Worm (Caenorhabditis elegans): ENCODE measurements around the gene Y71H2AR.2.

The Y71H2AR.2 gene

ce11 chrIII:2875946-2876345 lies 35.2 kb upstream of the Y71H2AR.2 start (continued):
- TF ChIP-seq zip-2 (tag; optimal IDR thresholded peaks at IDR 0.05), result no peak
- TF ChIP-seq madf-5 (GFP tag; IDR thresholded peaks at IDR 0.05), result no peak
- no peak for TF ChIP-seq egl-43 (GFP tag; IDR thresholded peaks at IDR 0.05)
- no peak for TF ChIP-seq pha-4 (GFP tag; IDR thresholded peaks at IDR 0.05)
- no peak for TF ChIP-seq pha-4 (tag; optimal IDR thresholded peaks at IDR 0.05)
- no peak for TF ChIP-seq ctbp-1 (GFP tag; IDR thresholded peaks at IDR 0.05)
- TF ChIP-seq ces-1 (GFP tag; optimal IDR thresholded peaks at IDR 0.05), result no peak
- no peak for TF ChIP-seq ZK337.2 (GFP tag; IDR thresholded peaks at IDR 0.05)
- peak; percentile 91 for TF ChIP-seq dmd-6 (GFP tag; IDR thresholded peaks at IDR 0.05)
- TF ChIP-seq nhr-76 (tag; optimal IDR thresholded peaks at IDR 0.05), result no peak
- TF ChIP-seq snpc-1.2 (GFP tag; IDR thresholded peaks at IDR 0.05), result no peak
- no peak for TF ChIP-seq ceh-82 (tag; optimal IDR thresholded peaks at IDR 0.05)

DNA sequence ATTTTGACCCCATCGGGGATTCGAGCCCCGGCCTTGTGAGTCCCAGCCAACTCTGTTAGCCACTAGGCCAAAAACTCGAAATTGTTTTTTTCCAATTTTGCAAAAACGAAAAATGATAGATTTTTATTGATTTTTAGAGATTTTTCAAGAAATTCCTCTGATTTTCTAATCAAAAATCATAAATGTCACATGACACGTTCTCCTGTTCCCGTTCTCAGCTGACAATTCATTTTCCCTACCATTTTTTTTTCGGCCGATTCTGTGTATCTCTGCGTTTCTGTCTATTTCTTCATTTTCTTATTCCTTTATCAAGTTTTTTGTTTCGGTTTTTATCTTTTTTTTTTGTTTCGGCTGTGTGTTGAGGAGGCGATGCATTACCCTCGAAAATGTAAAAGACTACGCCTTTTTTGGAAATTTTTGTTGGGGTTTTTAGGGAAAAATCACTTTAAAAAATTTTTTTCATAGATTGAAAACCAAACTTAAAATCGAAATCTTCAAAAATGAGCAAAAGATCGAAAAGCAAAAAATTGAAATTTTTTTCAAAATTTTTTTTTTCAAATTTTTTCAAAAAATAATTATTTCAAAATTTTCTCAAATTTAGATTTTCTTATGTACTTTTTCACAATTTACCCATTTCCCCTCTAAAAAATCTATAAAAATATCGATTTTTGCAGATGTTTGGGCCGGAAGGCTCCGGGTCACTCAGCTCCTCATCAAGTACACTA lies 33.6 kb upstream of the Y71H2AR.2 start, which contains the start of gene klf-1:
Gene klf-1, plus strand, starts transcription at position 675 of the 725 bp plus-strand sequence.
- TF ChIP-seq jun-1 (tag; optimal IDR thresholded peaks at IDR 0.05), result no peak
- no peak for TF ChIP-seq attf-4 (tag; optimal IDR thresholded peaks at IDR 0.05)
- no peak for TF ChIP-seq dmd-9 (GFP tag; IDR thresholded peaks at IDR 0.05)
- no peak for TF ChIP-seq madf-9 (GFP tag; conservative IDR thresholded peaks at IDR 0.05)
- TF ChIP-seq lin-39 (tag; optimal IDR thresholded peaks at IDR 0.05), result no peak
- TF ChIP-seq F44E2.7 (GFP tag; IDR thresholded peaks at IDR 0.05), result no peak
- TF ChIP-seq unc-39 (tag; optimal IDR thresholded peaks at IDR 0.05), result no peak
- no peak for TF ChIP-seq nhr-237 (tag; optimal IDR thresholded peaks at IDR 0.05)
- no peak for TF ChIP-seq php-3 (GFP tag; IDR thresholded peaks at IDR 0.05)
- no peak for TF ChIP-seq unc-130 (GFP tag; optimal IDR thresholded peaks at IDR 0.05)
- no peak for TF ChIP-seq hmg-1.1 (GFP tag; IDR thresholded peaks at IDR 0.05)
- no peak for TF ChIP-seq Y105C5A.15 (GFP tag; IDR thresholded peaks at IDR 0.05)
- TF ChIP-seq nhr-10 (tag; optimal IDR thresholded peaks at IDR 0.05), result peak; percentile 35
- no peak for TF ChIP-seq set-16 (GFP tag; IDR thresholded peaks at IDR 0.05)
- no peak for TF ChIP-seq ztf-7 (tag; optimal IDR thresholded peaks at IDR 0.05)
- peak; percentile 51 for TF ChIP-seq nhr-48 (tag; optimal IDR thresholded peaks at IDR 0.05)
- TF ChIP-seq lim-7 (GFP tag; IDR thresholded peaks at IDR 0.05), result no peak
- no peak for TF ChIP-seq snpc-1.2 (GFP tag; IDR thresholded peaks at IDR 0.05)
- TF ChIP-seq ceh-28 (tag; optimal IDR thresholded peaks at IDR 0.05), result no peak
- TF ChIP-seq daf-16 (GFP tag; optimal IDR thresholded peaks at IDR 0.05), result no peak
- TF ChIP-seq daf-16 (tag; optimal IDR thresholded peaks at IDR 0.05), result peak; percentile 52
- TF ChIP-seq ceh-20 (GFP tag; IDR thresholded peaks at IDR 0.05), result no peak
- TF ChIP-seq tag-97 (GFP tag; IDR thresholded peaks at IDR 0.05), result no peak
- no peak for TF ChIP-seq mxl-2 (GFP tag; conservative IDR thresholded peaks at IDR 0.05)
- no peak for TF ChIP-seq nhr-6 (tag; optimal IDR thresholded peaks at IDR 0.05)
- TF ChIP-seq Y5F2A.4 (GFP tag; optimal IDR thresholded peaks at IDR 0.05), result no peak
- no peak for TF ChIP-seq arid-1 (GFP tag; conservative IDR thresholded peaks at IDR 0.05)
- TF ChIP-seq nhr-11 (tag; optimal IDR thresholded peaks at IDR 0.05), result no peak
- TF ChIP-seq zip-11 (GFP tag; IDR thresholded peaks at IDR 0.05), result no peak
- TF ChIP-seq ceh-44 (GFP tag; IDR thresholded peaks at IDR 0.05), result no peak
- TF ChIP-seq R02D3.7 (tag; optimal IDR thresholded peaks at IDR 0.05), result no peak
- no peak for TF ChIP-seq duxl-1 (tag; optimal IDR thresholded peaks at IDR 0.05; ENCODE audit: poor library complexity)
- TF ChIP-seq dmd-6 (GFP tag; IDR thresholded peaks at IDR 0.05), result peak; percentile 86
- peak; percentile 60 for TF ChIP-seq pqm-1 (tag; optimal IDR thresholded peaks at IDR 0.05)
- no peak for TF ChIP-seq zag-1 (tag; optimal IDR thresholded peaks at IDR 0.05)
- no peak for TF ChIP-seq ceh-32 (tag; optimal IDR thresholded peaks at IDR 0.05; ENCODE audit: poor library complexity)
- TF ChIP-seq lin-15B (tag; optimal IDR thresholded peaks at IDR 0.05), result no peak
- TF ChIP-seq dve-1 (tag; optimal IDR thresholded peaks at IDR 0.05; ENCODE audit: insufficient read depth), result peak; percentile 84
- peak; percentile 42 for TF ChIP-seq T20F7.1 (GFP tag; optimal IDR thresholded peaks at IDR 0.05)
- TF ChIP-seq F37D6.2 (tag; optimal IDR thresholded peaks at IDR 0.05), result no peak
- TF ChIP-seq ztf-11 (tag; optimal IDR thresholded peaks at IDR 0.05), result no peak

Data from whole organism, L4 larva.